Worm (Caenorhabditis elegans): ENCODE results near the gene K02E10.6.

ce11 chrX:2475873-2476272 lies 6.7 kb downstream of the K02E10.6 start, which contains the start of gene R04B3.3:
- TF ChIP-seq ceh-24 (tag; optimal IDR thresholded peaks at IDR 0.05) (no peak), ceh-9 (tag; optimal IDR thresholded peaks at IDR 0.05) (no peak), ama-1 (optimal IDR thresholded peaks at IDR 0.05) (no peak), nhr-11 (tag; optimal IDR thresholded peaks at IDR 0.05) (no peak), fax-1 (tag; optimal IDR thresholded peaks at IDR 0.05) (no peak), pqm-1 (tag; optimal IDR thresholded peaks at IDR 0.05) (no peak), madf-2 (tag; optimal IDR thresholded peaks at IDR 0.05) (no peak), ceh-2 (tag; optimal IDR thresholded peaks at IDR 0.05) (no peak), pha-4 (tag; optimal IDR thresholded peaks at IDR 0.05) (no peak), sox-2 (GFP tag; IDR thresholded peaks at IDR 0.05) (no peak), ztf-16 (tag; optimal IDR thresholded peaks at IDR 0.05) (no peak), ref-2 (tag; optimal IDR thresholded peaks at IDR 0.05) (no peak)
